Fruit fly (Drosophila melanogaster) whole organism, wandering third instar larva: Measurements from ENCODE around the gene Cpr66Cb.

Experiments used
- Abd-B ChIP-seq: fragments of >200 bp; optimal IDR thresholded peaks from 2 replicates; lab custom pipeline; 2017; ENCODE audit warnings: missing biosample characterization, missing genetic modification characterization
- CG32264 ChIP-seq: fragments of 200-800 bp; sonication (Bioruptor generic); optimal IDR thresholded peaks from 2 replicates; lab custom pipeline; 2016; ENCODE audit warnings: missing biosample characterization, missing genetic modification characterization
- CG9705 ChIP-seq: fragments of 200-800 bp; sonication (Bioruptor generic); optimal IDR thresholded peaks from 2 replicates; lab custom pipeline; 2018; ENCODE audit warnings: missing biosample characterization, mild to moderate bottlenecking, missing genetic modification characterization
- CrebA ChIP-seq: fragments of 200-800 bp; sonication (Bioruptor generic); optimal IDR thresholded peaks from 2 replicates; lab custom pipeline; 2016; ENCODE audit warnings: missing biosample characterization, mild to moderate bottlenecking, missing genetic modification characterization, borderline replicate concordance
- Dfd ChIP-seq: fragments of >200 bp; optimal IDR thresholded peaks from 2 replicates; lab custom pipeline; 2017; ENCODE audit warnings: missing biosample characterization, missing genetic modification characterization
- Dif ChIP-seq: fragments of 200-275, 200-300 bp; sonication (Bioruptor generic); optimal IDR thresholded peaks from 2 replicates; lab custom pipeline; 2018; ENCODE audit warnings: missing biosample characterization, missing genetic modification characterization; ENCODE audit not compliant: partially characterized antibody
- GATAd ChIP-seq: sonication (Bioruptor generic); optimal IDR thresholded peaks from 2 replicates; lab custom pipeline; 2016; ENCODE audit warnings: missing biosample characterization, missing genetic modification characterization
- HLH106 ChIP-seq: fragments of 200-800 bp; optimal IDR thresholded peaks from 3 replicates; lab custom pipeline; 2019; ENCODE audit warnings: missing biosample characterization, mild to moderate bottlenecking, missing genetic modification characterization, moderate library complexity
- Hnf4 ChIP-seq: fragments of 200-800 bp; sonication (Bioruptor generic); optimal IDR thresholded peaks from 2 replicates; lab custom pipeline; 2016; ENCODE audit warnings: missing biosample characterization, mild to moderate bottlenecking, missing genetic modification characterization
- Hr83 ChIP-seq: fragments of 200-300 bp; sonication (Bioruptor generic); optimal IDR thresholded peaks from 2 replicates; lab custom pipeline; 2016; ENCODE audit warnings: missing biosample characterization, mild to moderate bottlenecking, missing genetic modification characterization, moderate library complexity; ENCODE audit not compliant: poor library complexity, severe bottlenecking
- Jra ChIP-seq: sonication (Bioruptor generic); optimal IDR thresholded peaks from 2 replicates; lab custom pipeline; 2016; ENCODE audit warnings: missing biosample characterization, missing genetic modification characterization
- Mio ChIP-seq: sonication (Bioruptor generic); optimal IDR thresholded peaks from 2 replicates; lab custom pipeline; 2016; ENCODE audit warnings: missing biosample characterization, missing genetic modification characterization
- Myc ChIP-seq: fragments of >200 bp; optimal IDR thresholded peaks from 2 replicates; lab custom pipeline; 2017
- N ChIP-seq: fragments of >200 bp; optimal IDR thresholded peaks from 2 replicates; lab custom pipeline; 2018; ENCODE audit warnings: missing biosample characterization, missing external identifiers, missing genetic modification characterization
- OdsH ChIP-seq: fragments of 200-800 bp; sonication (Bioruptor generic); optimal IDR thresholded peaks from 2 replicates; lab custom pipeline; 2016; ENCODE audit warnings: missing biosample characterization, mild to moderate bottlenecking, missing genetic modification characterization
- Rel ChIP-seq, 2 experiments: fragments of 200-800 bp; sonication (Bioruptor generic) in 1 of 2; optimal IDR thresholded peaks; 2 replicates in 1 of 2; 3 replicates in 1 of 2; lab custom pipeline; 2016 to 2019; ENCODE audit warnings: mild to moderate bottlenecking in 2 of 2, missing biosample characterization in 2 of 2, missing genetic modification characterization in 2 of 2, moderate library complexity in 1 of 2
- Vsx2 ChIP-seq: fragments of 200-300, 225-300 bp; sonication (Bioruptor generic); optimal IDR thresholded peaks from 2 replicates; lab custom pipeline; 2018; ENCODE audit warnings: missing biosample characterization, missing genetic modification characterization; ENCODE audit not compliant: partially characterized antibody
- br ChIP-seq: fragments of 200-800 bp; sonication (Bioruptor generic); optimal IDR thresholded peaks from 2 replicates; lab custom pipeline; 2016; ENCODE audit warnings: missing biosample characterization, missing genetic modification characterization
- brk ChIP-seq: fragments of 200-800 bp; sonication (Bioruptor generic); optimal IDR thresholded peaks from 2 replicates; lab custom pipeline; 2016; ENCODE audit warnings: missing biosample characterization, mild to moderate bottlenecking, missing genetic modification characterization
- dl ChIP-seq, 2 experiments: fragments of 175-275, 200-275 bp in 1 of 2; fragments of 200-275 bp in 1 of 2; sonication (Bioruptor generic); optimal IDR thresholded peaks; lab custom pipeline; 2018; ENCODE audit warnings: mild to moderate bottlenecking in 2 of 2, missing biosample characterization in 2 of 2, missing genetic modification characterization in 2 of 2, moderate library complexity in 2 of 2; ENCODE audit not compliant: partially characterized antibody in 2 of 2, insufficient read depth in 1 of 2
- dmrt93B ChIP-seq: fragments of 200-800 bp; sonication (Bioruptor generic); optimal IDR thresholded peaks from 2 replicates; lab custom pipeline; 2018; ENCODE audit warnings: missing biosample characterization, mild to moderate bottlenecking, missing genetic modification characterization
- dsf ChIP-seq: sonication (Bioruptor generic); optimal IDR thresholded peaks from 2 replicates; lab custom pipeline; 2016; ENCODE audit warnings: missing biosample characterization, missing genetic modification characterization, borderline replicate concordance
- ey ChIP-seq: fragments of 200-800 bp; sonication (Bioruptor generic); optimal IDR thresholded peaks from 2 replicates; lab custom pipeline; 2016; ENCODE audit warnings: missing biosample characterization, missing genetic modification characterization
- foxo ChIP-seq, 2 experiments: fragments of 200-800 bp; sonication (Bioruptor generic); optimal IDR thresholded peaks; 2 replicates in 1 of 2; 3 replicates in 1 of 2; lab custom pipeline; 2016 to 2017; ENCODE audit warnings: missing biosample characterization in 2 of 2, missing genetic modification characterization in 2 of 2
- fru ChIP-seq: fragments of 200-800 bp; sonication (Bioruptor generic); optimal IDR thresholded peaks from 3 replicates; lab custom pipeline; 2016; ENCODE audit warnings: missing biosample characterization, mild to moderate bottlenecking, missing genetic modification characterization
- h ChIP-seq: fragments of 200-800 bp; sonication (Bioruptor generic); optimal IDR thresholded peaks from 3 replicates; lab custom pipeline; 2016; ENCODE audit warnings: missing biosample characterization, mild to moderate bottlenecking, missing genetic modification characterization
- jim ChIP-seq: fragments of 175-275, 200-325 bp; sonication (Bioruptor generic); optimal IDR thresholded peaks from 2 replicates; lab custom pipeline; 2016; ENCODE audit warnings: missing biosample characterization, mild to moderate bottlenecking, missing genetic modification characterization
- lola ChIP-seq: fragments of >200 bp; optimal IDR thresholded peaks from 2 replicates; lab custom pipeline; 2017; ENCODE audit warnings: missing biosample characterization, missing genetic modification characterization
- pan ChIP-seq: fragments of >200 bp; optimal IDR thresholded peaks from 2 replicates; lab custom pipeline; 2017
- psq ChIP-seq: fragments of 200-800 bp; sonication (Bioruptor generic); optimal IDR thresholded peaks from 3 replicates; lab custom pipeline; 2017; ENCODE audit warnings: missing biosample characterization, mild to moderate bottlenecking, missing genetic modification characterization, moderate library complexity
- rgr ChIP-seq: fragments of 200-800 bp; sonication (Bioruptor generic); optimal IDR thresholded peaks from 3 replicates; lab custom pipeline; 2016; ENCODE audit warnings: missing biosample characterization, mild to moderate bottlenecking, missing genetic modification characterization
- sage ChIP-seq: fragments of 200-800 bp; sonication (Bioruptor generic); optimal IDR thresholded peaks from 2 replicates; lab custom pipeline; 2016; ENCODE audit warnings: missing biosample characterization, mild to moderate bottlenecking, missing genetic modification characterization
- sv ChIP-seq: fragments of 200-800 bp; sonication (Bioruptor generic); optimal IDR thresholded peaks from 3 replicates; lab custom pipeline; 2016; ENCODE audit warnings: missing biosample characterization, missing genetic modification characterization
- tai ChIP-seq: sonication (Bioruptor generic); optimal IDR thresholded peaks from 2 replicates; lab custom pipeline; 2016; ENCODE audit warnings: missing biosample characterization, missing genetic modification characterization
- usp ChIP-seq: fragments of >200 bp; optimal IDR thresholded peaks from 2 replicates; lab custom pipeline; 2017; ENCODE audit warnings: missing biosample characterization, missing genetic modification characterization
- woc ChIP-seq: sonication (Bioruptor generic); optimal IDR thresholded peaks from 2 replicates; lab custom pipeline; 2016; ENCODE audit warnings: missing biosample characterization, mild to moderate bottlenecking, missing genetic modification characterization

The Cpr66Cb gene

dm6 chr3L:8356196-8356595 lies 19.7 kb downstream of the Cpr66Cb start, which contains the start of gene Culd:
Culd (minus strand) TSS chr3L:8356296.
- no peak for TF ChIP-seq ey (GFP tag; lab: Kevin White, UChicago)
- TF ChIP-seq CrebA (GFP tag; lab: Kevin White, UChicago), result no peak
- no peak for TF ChIP-seq sv (GFP tag; lab: Kevin White, UChicago)
- TF ChIP-seq pan (lab: Kevin White, UChicago), result no peak
- TF ChIP-seq Vsx2, result no peak
- no peak for TF ChIP-seq psq (GFP tag; lab: Kevin White, UChicago)
- TF ChIP-seq, all 38 proteins: peak for 0

DNA sequence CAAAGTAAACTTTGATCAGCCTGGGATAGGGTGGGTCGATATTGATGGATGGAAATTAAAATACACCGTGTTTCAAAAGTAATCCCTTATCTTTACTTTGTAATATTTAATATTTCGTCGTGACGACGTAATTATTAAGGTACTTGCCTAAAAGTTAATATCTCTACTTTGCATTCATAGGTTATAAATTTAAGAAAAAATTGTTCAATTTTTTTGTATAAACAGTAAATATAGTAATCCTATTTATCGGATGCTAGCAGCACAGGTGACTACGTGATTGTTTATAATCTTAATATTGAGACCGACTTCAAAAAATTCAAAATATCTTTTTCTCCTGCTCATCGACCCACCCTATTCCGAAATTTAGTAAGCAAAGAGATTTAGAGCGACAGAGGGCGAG lies 21.7 kb downstream of the Cpr66Cb start:
- no peak for TF ChIP-seq woc (GFP tag; lab: Kevin White, UChicago)
- TF ChIP-seq CG9705 (GFP tag; lab: Kevin White, UChicago), result peak; percentile 7
- no peak for TF ChIP-seq GATAd (GFP tag; lab: Kevin White, UChicago)
- TF ChIP-seq Vsx2, result no peak
- TF ChIP-seq foxo (GFP tag; optimal IDR thresholded peaks at IDR 0.05; lab: Kevin White, UChicago), result peak in 1 of 2 experiments; percentile 39
- peak; percentile 7 for TF ChIP-seq OdsH
- no peak for TF ChIP-seq Mio (GFP tag; lab: Kevin White, UChicago)
- TF ChIP-seq br (GFP tag; lab: Kevin White, UChicago), result no peak
- TF ChIP-seq, all 38 proteins: peak for 3

DNA sequence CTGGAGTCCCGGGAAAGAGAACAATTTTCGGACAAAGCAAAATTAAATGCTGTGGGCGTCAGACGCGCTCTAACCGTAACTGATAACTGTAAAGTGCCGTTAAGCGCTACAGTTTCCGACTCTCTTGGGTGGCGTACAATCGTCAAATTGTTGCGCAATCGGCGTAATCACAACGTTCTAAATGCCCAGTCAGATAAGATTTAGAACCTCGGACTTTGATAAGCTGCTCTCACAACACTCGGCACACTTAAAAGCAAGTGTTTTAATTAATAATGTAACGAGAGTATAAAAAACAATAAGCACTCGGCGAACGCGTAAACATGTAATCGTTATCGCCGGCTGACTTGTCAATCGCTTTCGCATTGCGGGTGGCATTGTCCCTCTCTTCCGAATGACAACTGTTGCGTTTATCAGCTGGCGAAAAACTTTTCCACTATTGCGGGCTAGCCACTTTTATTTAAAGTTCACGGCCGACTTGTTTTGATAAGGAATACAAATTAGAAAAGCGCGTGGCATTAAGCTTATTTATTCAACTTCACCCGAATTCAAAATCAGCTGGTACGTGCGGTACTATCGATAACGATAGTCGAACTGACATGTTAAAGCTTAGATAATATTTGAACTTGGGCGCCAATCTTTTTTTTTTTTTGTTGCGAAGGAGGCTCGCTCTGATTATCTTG lies 22.4 kb downstream of the Cpr66Cb start:
- TF ChIP-seq usp (GFP tag; lab: Kevin White, UChicago), result no peak
- TF ChIP-seq fru (GFP tag; lab: Kevin White, UChicago), result peak; percentile 61
- TF ChIP-seq Myc (lab: Kevin White, UChicago), result no peak
- TF ChIP-seq h (GFP tag; lab: Kevin White, UChicago), result peak; percentile 3
- no peak for TF ChIP-seq pan (lab: Kevin White, UChicago)
- no peak for TF ChIP-seq ey (GFP tag; lab: Kevin White, UChicago)

DNA sequence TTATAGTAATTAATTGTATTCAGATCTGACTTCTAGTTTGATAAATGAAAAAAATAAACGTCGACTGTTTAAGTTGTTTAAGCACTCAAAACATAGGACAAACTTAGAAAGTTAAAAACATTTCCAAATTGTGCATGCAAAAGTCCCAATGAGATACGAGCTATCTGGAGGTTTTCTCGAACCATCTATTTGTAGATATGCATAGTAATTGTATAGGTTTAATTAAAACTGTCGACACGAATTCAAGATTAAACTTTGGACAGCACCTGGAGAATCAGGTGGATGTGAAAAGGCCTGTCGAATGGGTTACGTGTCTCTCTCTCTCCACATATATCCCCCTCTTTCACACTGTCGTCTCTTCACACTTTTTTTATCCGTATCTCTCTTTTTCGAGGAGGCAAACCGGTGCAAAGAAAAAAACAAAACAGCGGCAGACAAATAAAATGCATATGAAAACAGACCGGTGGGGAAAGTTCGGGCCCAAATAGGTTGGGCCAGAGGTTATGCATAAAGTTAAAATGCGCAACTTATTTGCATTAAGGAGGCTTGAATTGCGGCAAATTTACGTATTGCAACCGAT lies 23.7 kb downstream of the Cpr66Cb start:
- TF ChIP-seq Dif (peak; percentile 22), sv (GFP tag; lab: Kevin White, UChicago) (no peak), jim (peak; percentile 56), N (GFP tag; lab: Kevin White, UChicago) (no peak)

DNA sequence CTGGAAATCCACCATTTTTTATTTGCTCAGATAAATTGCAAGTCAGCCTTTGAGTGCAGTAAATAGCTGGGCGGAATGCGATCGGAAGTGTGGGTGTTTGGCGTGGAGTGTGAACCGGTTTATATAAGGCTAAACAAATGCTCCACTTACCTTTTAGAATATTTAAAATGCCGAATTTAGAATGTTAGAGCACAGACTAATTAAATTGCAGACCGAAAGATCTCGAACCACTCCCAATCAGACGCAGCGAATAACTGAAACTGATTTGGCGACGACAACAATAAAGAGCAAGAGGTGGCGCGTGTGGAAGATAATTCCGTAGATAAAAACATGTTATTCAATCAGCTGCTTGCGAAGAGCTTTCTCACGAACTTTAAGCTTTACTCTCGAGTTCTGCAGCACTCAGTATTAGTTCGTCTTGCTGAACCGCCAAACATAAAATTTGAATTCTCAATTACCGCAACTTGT lies 24.2 kb downstream of the Cpr66Cb start, which contains the start of gene Idh:
Gene Idh, minus strand, starts transcription at position 264 of the 468 bp plus-strand sequence.
- TF ChIP-seq CrebA (GFP tag; lab: Kevin White, UChicago) (peak; percentile 19), jim (peak; percentile 46), HLH106 (peak; percentile 17), Hr83 (GFP tag; lab: Kevin White, UChicago) (peak; percentile 72), usp (GFP tag; lab: Kevin White, UChicago) (no peak), sage (GFP tag; lab: Kevin White, UChicago) (no peak), Jra (peak; percentile 76), N (GFP tag; lab: Kevin White, UChicago) (no peak), Rel (GFP tag; optimal IDR thresholded peaks at IDR 0.05; lab: Kevin White, UChicago) (no peak), Rel (tag; optimal IDR thresholded peaks at IDR 0.05; lab: Kevin White, UChicago) (peak; percentile 22), ey (GFP tag; lab: Kevin White, UChicago) (no peak), sv (GFP tag; lab: Kevin White, UChicago) (no peak), lola (GFP tag; lab: Kevin White, UChicago) (no peak), rgr (GFP tag; lab: Kevin White, UChicago) (no peak), h (GFP tag; lab: Kevin White, UChicago) (peak; percentile 87), psq (GFP tag; lab: Kevin White, UChicago) (peak; percentile 66), br (GFP tag; lab: Kevin White, UChicago) (peak; percentile 25), dmrt93B (GFP tag; lab: Kevin White, UChicago) (no peak), GATAd (GFP tag; lab: Kevin White, UChicago) (no peak), Abd-B (GFP tag; lab: Kevin White, UChicago) (no peak), dsf (GFP tag; lab: Kevin White, UChicago) (no peak), foxo (GFP tag; optimal IDR thresholded peaks at IDR 0.05; lab: Kevin White, UChicago) (peak in 1 of 2 experiments; percentile 35), Mio (GFP tag; lab: Kevin White, UChicago) (no peak), pan (lab: Kevin White, UChicago) (no peak), CG9705 (GFP tag; lab: Kevin White, UChicago) (no peak), woc (GFP tag; lab: Kevin White, UChicago) (no peak), Dfd (no peak), brk (GFP tag; lab: Kevin White, UChicago) (no peak), dl (GFP tag; optimal IDR thresholded peaks at IDR 0.05; lab: Kevin White, UChicago; ENCODE audit: insufficient read depth in 1 of 2, partially characterized antibody in 2 of 2) (peak in 1 of 2 experiments; percentile 31), tai (GFP tag; lab: Kevin White, UChicago) (no peak), Vsx2 (peak; percentile 92), Myc (lab: Kevin White, UChicago) (no peak), OdsH (peak; percentile 29), Dif (peak; percentile 86), CG32264 (GFP tag; lab: Kevin White, UChicago) (no peak), Hnf4 (peak; percentile 61)
